Worm (Caenorhabditis elegans): ENCODE data around the gene Y53F4B.9.

Y53F4B.9 gene

DNA sequence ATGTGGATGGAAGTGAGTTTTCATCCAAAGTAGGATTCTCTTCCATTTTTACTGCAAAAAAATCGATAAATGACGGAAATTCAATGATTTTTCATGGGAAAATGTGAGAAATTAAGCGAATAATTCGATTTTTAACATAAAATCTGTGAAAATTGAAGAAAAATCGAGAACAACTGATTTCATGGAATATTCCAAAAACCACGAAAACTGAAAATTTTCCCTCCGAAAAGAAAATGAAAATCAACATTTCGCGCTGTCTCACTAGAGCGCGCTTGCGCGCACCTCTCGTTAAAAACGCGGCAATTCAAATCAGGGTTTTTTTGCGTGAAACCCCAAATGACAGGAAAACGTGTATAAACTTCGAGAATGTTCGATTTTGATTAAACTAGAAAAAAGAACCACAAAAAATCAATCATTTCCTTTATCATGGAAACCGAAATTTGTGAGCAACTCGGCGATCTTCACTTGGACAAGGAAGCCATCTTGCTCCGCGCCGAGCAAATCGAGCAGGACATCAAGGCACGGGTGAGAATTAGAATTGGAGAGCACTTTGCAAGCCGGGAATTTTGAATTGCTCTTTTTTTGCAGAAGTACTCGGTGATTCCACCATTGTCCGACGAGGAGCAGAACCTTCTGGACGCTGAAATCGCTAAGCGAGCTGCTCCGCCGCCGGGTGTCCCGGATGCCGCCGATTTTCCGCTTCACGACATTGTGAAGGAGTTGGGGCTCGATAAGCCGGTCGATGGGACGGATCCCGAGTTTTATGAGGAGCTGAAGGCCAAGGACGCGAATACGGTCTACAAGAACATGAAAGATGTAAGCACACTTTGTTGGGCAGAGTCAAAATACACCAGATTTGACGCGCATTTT, at the start of gene Y53F4B.9, which contains the start of gene Y53F4B.11 (continued):
- no peak for TF ChIP-seq hlh-30 (tag; optimal IDR thresholded peaks at IDR 0.05; ENCODE audit: insufficient read depth)
- TF ChIP-seq ref-2 (tag; optimal IDR thresholded peaks at IDR 0.05) = peak; percentile 20
- no peak for TF ChIP-seq fax-1 (tag; optimal IDR thresholded peaks at IDR 0.05)
- no peak for TF ChIP-seq ama-1 (optimal IDR thresholded peaks at IDR 0.05)
- peak; percentile 23 for TF ChIP-seq pat-9 (tag; optimal IDR thresholded peaks at IDR 0.05)
- no peak for TF ChIP-seq odd-2 (tag; optimal IDR thresholded peaks at IDR 0.05)
- peak; percentile 41 for TF ChIP-seq rnt-1 (tag; optimal IDR thresholded peaks at IDR 0.05)

DNA sequence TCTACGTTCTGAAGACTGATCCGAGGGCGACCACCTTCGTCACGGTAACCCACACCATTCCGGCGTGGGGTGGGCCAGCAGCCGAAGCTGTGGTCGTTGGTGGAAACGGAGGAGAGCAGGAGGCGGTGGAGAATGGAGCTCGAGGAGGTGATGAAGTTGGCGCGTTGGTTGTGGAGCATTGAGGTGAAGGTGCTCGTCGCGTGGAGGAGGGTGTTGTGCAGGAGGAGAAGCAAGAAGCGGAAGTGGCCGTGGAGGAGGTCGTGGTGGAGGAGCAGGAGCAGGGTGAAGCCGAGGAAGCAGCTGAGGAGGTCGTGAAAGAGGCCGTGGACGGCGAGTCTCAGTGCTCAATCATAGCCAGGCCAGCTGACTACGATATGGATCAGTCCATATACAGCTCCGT, 48.1 kb upstream of the Y53F4B.9 start, which contains the start of gene Y53F4B.17:
Gene Y53F4B.17, plus strand, starts transcription at position 375 of the 400 bp plus-strand sequence.
- TF ChIP-seq ceh-22 (tag; optimal IDR thresholded peaks at IDR 0.05) (no peak), tbx-7 (tag; optimal IDR thresholded peaks at IDR 0.05) (no peak), Y22D7AL.16 (tag; optimal IDR thresholded peaks at IDR 0.05) (no peak), unc-42 (tag; optimal IDR thresholded peaks at IDR 0.05) (no peak), hlh-6 (tag; optimal IDR thresholded peaks at IDR 0.05) (no peak), mec-3 (tag; optimal IDR thresholded peaks at IDR 0.05; ENCODE audit: borderline replicate concordance) (peak; percentile 9), pax-1 (tag; optimal IDR thresholded peaks at IDR 0.05) (no peak), sdc-2 (tag; optimal IDR thresholded peaks at IDR 0.05) (peak; percentile 33), ceh-14 (tag; optimal IDR thresholded peaks at IDR 0.05) (no peak), pqm-1 (tag; optimal IDR thresholded peaks at IDR 0.05) (no peak), pat-9 (tag; optimal IDR thresholded peaks at IDR 0.05) (no peak), sox-4 (tag; optimal IDR thresholded peaks at IDR 0.05) (no peak), lin-11 (tag; optimal IDR thresholded peaks at IDR 0.05) (no peak), hlh-15 (tag; optimal IDR thresholded peaks at IDR 0.05) (no peak), fkh-6 (tag; optimal IDR thresholded peaks at IDR 0.05) (no peak), zip-5 (tag; optimal IDR thresholded peaks at IDR 0.05) (no peak), C08G9.2 (tag; optimal IDR thresholded peaks at IDR 0.05) (peak; percentile 20), ttx-3 (tag; optimal IDR thresholded peaks at IDR 0.05) (no peak), unc-86 (tag; optimal IDR thresholded peaks at IDR 0.05) (no peak), fax-1 (tag; optimal IDR thresholded peaks at IDR 0.05) (no peak), syd-9 (tag; optimal IDR thresholded peaks at IDR 0.05) (no peak), ceh-6 (GFP tag; optimal IDR thresholded peaks at IDR 0.05) (no peak), ceh-48 (tag; optimal IDR thresholded peaks at IDR 0.05) (no peak)

DNA sequence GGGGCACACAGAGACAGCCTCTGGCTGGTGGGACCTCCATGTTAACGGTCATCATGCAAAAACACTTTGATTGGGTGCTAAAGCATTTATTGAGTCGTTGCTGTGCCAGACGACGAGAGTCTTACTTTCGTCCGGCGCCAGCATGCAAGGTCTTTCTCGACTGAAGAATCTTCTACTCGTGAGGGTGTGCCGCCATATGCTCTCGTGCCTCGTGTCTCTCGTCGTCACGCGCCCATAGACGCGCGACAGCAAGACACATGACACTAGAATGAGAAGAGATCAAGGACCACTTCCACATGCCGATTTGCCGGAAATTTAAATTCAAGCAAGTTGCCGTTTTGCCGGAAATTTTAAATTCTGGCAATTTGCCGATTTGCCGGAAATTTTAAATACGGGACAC, 33.6 kb upstream of the Y53F4B.9 start:
- TF ChIP-seq tbx-2 (tag; optimal IDR thresholded peaks at IDR 0.05) = peak; percentile 6
- peak; percentile 0 for TF ChIP-seq ceh-18 (tag; optimal IDR thresholded peaks at IDR 0.05)
- TF ChIP-seq unc-42 (tag; optimal IDR thresholded peaks at IDR 0.05) = peak; percentile 11

DNA sequence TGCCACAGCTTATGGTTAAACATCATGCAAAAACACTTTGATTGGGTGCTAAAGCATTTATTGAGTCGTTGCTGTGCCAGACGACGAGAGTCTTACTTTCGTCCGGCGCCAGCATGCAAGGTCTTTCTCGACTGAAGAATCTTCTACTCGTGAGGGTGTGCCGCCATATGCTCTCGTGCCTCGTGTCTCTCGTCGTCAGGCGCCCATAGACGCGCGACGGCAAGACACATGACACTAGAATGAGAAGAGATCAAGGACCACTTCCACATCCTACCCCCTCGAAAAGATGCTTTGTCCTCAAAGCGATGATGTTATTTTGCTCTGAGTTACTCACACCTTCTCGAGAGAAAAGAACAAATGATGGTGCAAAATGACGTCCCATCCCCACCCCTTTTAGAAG, 32.6 kb upstream of the Y53F4B.9 start:
- peak; percentile 1 for TF ChIP-seq ceh-31 (tag; optimal IDR thresholded peaks at IDR 0.05)
- TF ChIP-seq ceh-18 (tag; optimal IDR thresholded peaks at IDR 0.05) = peak; percentile 24

DNA sequence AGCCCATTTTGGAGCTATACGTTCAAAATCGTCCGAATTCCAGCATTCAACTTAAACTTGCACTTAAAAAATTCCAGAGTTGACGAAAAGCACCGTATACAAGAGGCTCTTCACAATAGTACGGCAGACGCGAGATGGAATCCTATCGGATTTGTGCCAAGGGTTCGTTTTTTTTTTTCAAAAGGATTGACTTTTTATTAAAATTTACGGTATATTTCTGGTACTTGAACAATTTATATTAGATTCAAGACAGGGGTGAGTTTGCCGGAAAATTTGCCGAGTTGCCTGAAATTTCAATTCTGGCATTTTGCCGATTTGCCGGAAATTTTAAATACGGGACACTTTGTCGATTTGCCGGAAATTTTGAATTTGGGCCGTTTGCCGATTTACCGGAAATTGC, 32.1 kb upstream of the Y53F4B.9 start:
- TF ChIP-seq pha-4 (tag; optimal IDR thresholded peaks at IDR 0.05) (no peak), ttx-3 (tag; optimal IDR thresholded peaks at IDR 0.05) (no peak), ceh-9 (tag; optimal IDR thresholded peaks at IDR 0.05) (no peak), sox-4 (tag; optimal IDR thresholded peaks at IDR 0.05) (no peak), pqm-1 (tag; optimal IDR thresholded peaks at IDR 0.05) (no peak), ceh-2 (tag; optimal IDR thresholded peaks at IDR 0.05) (no peak), fkh-10 (GFP tag; optimal IDR thresholded peaks at IDR 0.05) (no peak), nhr-232 (tag; optimal IDR thresholded peaks at IDR 0.05) (no peak)
